Worm (Caenorhabditis elegans): ENCODE data around the gene lig-4.

Gene lig-4

DNA sequence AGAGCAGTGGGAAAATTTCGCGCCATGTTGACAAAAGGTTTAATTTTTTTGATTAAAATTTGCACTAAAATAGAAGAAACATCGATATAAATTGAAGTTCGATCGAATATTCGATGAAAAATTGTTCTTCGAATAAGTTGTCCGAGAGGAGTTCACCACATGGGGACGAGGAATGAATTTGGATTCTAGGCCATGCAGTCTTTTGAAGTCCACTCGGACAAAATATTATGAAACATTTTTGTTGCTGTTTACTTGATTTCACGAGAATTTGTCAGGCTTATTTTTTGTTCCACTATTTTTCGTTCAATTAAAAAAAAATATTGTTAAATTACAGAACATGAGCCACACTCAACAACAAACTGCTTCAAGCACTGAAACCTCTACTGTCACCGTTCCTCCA is 591 bp upstream of the lig-4 start, which contains the start of the genes cux-7 and C07H6.2 (continued):
- TF ChIP-seq rpc-1 (optimal IDR thresholded peaks at IDR 0.05) = no peak
- TF ChIP-seq rpc-1 (tag; optimal IDR thresholded peaks at IDR 0.05) = no peak
- peak; percentile 66 for TF ChIP-seq him-1 (tag; optimal IDR thresholded peaks at IDR 0.05)
- no peak for TF ChIP-seq zfh-2 (GFP tag; conservative IDR thresholded peaks at IDR 0.05)
- peak; percentile 28 for TF ChIP-seq nhr-80 (tag; optimal IDR thresholded peaks at IDR 0.05)
- TF ChIP-seq ztf-6 (GFP tag; IDR thresholded peaks at IDR 0.05) = peak; percentile 79
- TF ChIP-seq madf-3 (GFP tag; IDR thresholded peaks at IDR 0.05) = peak; percentile 86; the same call in 1 of the 2 replicates
- TF ChIP-seq sptf-2 (GFP tag; optimal IDR thresholded peaks at IDR 0.05) = no peak
- peak; percentile 74 for TF ChIP-seq atf-7 (tag; optimal IDR thresholded peaks at IDR 0.05)
- peak; percentile 88 for TF ChIP-seq mcd-1 (GFP tag; IDR thresholded peaks at IDR 0.05)
- TF ChIP-seq ceh-40 (GFP tag; IDR thresholded peaks at IDR 0.05) = peak; percentile 87
- peak; percentile 60 for TF ChIP-seq tbp1 (GFP tag; optimal IDR thresholded peaks at IDR 0.05)
- peak; percentile 72 for TF ChIP-seq madf-8 (GFP tag; conservative IDR thresholded peaks at IDR 0.05)
- peak; percentile 97 for TF ChIP-seq F57C9.4 (tag; optimal IDR thresholded peaks at IDR 0.05)
- TF ChIP-seq egl-44 (GFP tag; IDR thresholded peaks at IDR 0.05) = no peak
- TF ChIP-seq D2030.7 (GFP tag; IDR thresholded peaks at IDR 0.05) = peak; percentile 75
- peak; percentile 37; the same call in 1 of the 2 replicates for TF ChIP-seq hmg-1.2 (GFP tag; IDR thresholded peaks at IDR 0.05)
- TF ChIP-seq lin-26 (GFP tag; IDR thresholded peaks at IDR 0.05) = no peak
- TF ChIP-seq ceh-100 (GFP tag; IDR thresholded peaks at IDR 0.05) = peak; percentile 79
- TF ChIP-seq attf-3 (GFP tag; conservative IDR thresholded peaks at IDR 0.05) = peak; percentile 77
- TF ChIP-seq tlf-1 (GFP tag; optimal IDR thresholded peaks at IDR 0.05) = peak; percentile 83
- 0 out of 2 replicates have a peak, but pooled peaks have one; percentile 76 for TF ChIP-seq egl-18 (GFP tag; IDR thresholded peaks at IDR 0.05)
- TF ChIP-seq ZK185.1 (tag; optimal IDR thresholded peaks at IDR 0.05; ENCODE audit: poor library complexity, severe bottlenecking) = peak; percentile 98
- peak; percentile 86 for TF ChIP-seq pbrm-1 (GFP tag; IDR thresholded peaks at IDR 0.05)
- no peak for TF ChIP-seq hlh-26 (GFP tag; conservative IDR thresholded peaks at IDR 0.05)
- TF ChIP-seq lsy-27 (tag; optimal IDR thresholded peaks at IDR 0.05; ENCODE audit: borderline replicate concordance, insufficient read depth) = no peak
- peak; percentile 63; the same call in 1 of the 2 replicates for TF ChIP-seq Y67H2A.10 (GFP tag; conservative IDR thresholded peaks at IDR 0.05)
- peak; percentile 85 for TF ChIP-seq sea-2 (GFP tag; IDR thresholded peaks at IDR 0.05)
- 0 out of 2 replicates have a peak, but pooled peaks have one; percentile 22 for TF ChIP-seq ztf-25 (GFP tag; IDR thresholded peaks at IDR 0.05)
- TF ChIP-seq hmg-20 (GFP tag; IDR thresholded peaks at IDR 0.05) = peak; percentile 80; the same call in 1 of the 2 replicates
- TF ChIP-seq ceh-58 (GFP tag; IDR thresholded peaks at IDR 0.05) = no peak
- TF ChIP-seq nhr-27 (tag; optimal IDR thresholded peaks at IDR 0.05) = peak; percentile 79
- peak; percentile 48 for TF ChIP-seq efl-1 (GFP tag; optimal IDR thresholded peaks at IDR 0.05)
- no peak for TF ChIP-seq die-1 (tag; optimal IDR thresholded peaks at IDR 0.05)
- peak; percentile 80 for TF ChIP-seq athp-1 (tag; optimal IDR thresholded peaks at IDR 0.05)
- peak; percentile 41 for TF ChIP-seq T07F8.4 (tag; optimal IDR thresholded peaks at IDR 0.05)
- peak; percentile 35; the same call in 1 of the 2 replicates for TF ChIP-seq F39B2.1 (GFP tag; IDR thresholded peaks at IDR 0.05)
- TF ChIP-seq mel-28 (tag; optimal IDR thresholded peaks at IDR 0.05; ENCODE audit: borderline replicate concordance) = peak; percentile 34
- peak; percentile 45; the same call in 1 of the 2 replicates for TF ChIP-seq hsf-1 (GFP tag; IDR thresholded peaks at IDR 0.05)
- peak; percentile 50 for TF ChIP-seq F52B5.7 (tag; optimal IDR thresholded peaks at IDR 0.05)
- TF ChIP-seq Y56A3A.18 (GFP tag; IDR thresholded peaks at IDR 0.05) = peak; percentile 58; the same call in 1 of the 2 replicates
- TF ChIP-seq ztf-22 (GFP tag; optimal IDR thresholded peaks at IDR 0.05) = peak; percentile 29
- peak; percentile 92 for TF ChIP-seq lir-1 (GFP tag; conservative IDR thresholded peaks at IDR 0.05)
